Worm (Caenorhabditis elegans): ENCODE data around the gene C16C10.2.
A peak's percentile ranks its signal among the peaks of the same experiment; 100 is the strongest.

C16C10.2 gene

DNA sequence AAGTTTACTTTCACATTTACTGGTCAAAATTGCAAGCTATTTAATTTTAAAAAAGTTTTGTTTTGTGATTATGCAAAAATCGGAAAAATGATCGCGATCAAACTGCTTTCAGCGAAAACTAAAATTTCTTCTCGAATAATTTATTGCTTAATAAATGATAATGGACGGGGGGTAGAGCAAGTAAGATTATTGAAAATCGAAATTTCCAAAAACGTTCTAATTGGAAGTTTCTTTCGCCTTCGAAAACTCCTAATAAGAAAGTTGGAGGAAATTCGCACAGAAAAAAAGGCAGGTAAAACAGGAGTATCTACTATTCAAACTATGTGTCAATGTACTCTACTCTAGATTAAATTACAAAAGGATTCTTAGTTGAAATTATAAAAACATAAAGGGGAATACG lies 6.3 kb downstream of the C16C10.2 start:
- TF ChIP-seq nhr-21 (tag; optimal IDR thresholded peaks at IDR 0.05), result no peak
- TF ChIP-seq unc-55 (GFP tag; optimal IDR thresholded peaks at IDR 0.05), result no peak
- no peak for TF ChIP-seq fos-1 (tag; optimal IDR thresholded peaks at IDR 0.05)

DNA sequence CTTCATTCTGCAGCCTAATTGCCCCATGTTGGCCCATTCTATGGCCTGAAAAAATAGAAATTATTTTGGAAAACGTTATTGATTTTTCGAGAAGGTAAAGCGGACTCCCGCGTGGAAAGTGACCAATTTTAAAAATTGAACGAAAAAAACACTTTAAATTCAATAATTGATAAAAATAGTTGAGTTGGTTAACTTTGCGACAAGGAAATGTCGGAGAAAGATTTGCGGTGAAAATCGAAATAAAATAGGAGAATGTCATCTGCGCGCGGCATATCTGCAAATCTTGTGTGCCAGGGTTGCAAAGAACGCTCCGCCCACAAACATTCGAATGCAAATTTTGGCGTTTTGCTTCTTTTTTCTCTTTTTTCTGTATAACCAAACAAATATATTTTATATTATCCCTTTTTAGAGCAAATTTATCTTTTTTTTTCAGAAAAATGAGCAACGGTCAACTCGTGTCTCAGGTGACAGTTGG lies 7.5 kb downstream of the C16C10.2 start, which contains the start of the genes rnf-121 and C16C10.4:
TSS of gene rnf-121 (minus strand) at position 51 of the 475 bp plus-strand sequence.
TSS of gene C16C10.4 (plus strand) at position 434 of the 475 bp plus-strand sequence.
- TF ChIP-seq R02D3.7 (tag; optimal IDR thresholded peaks at IDR 0.05), result peak; percentile 31
- TF ChIP-seq lin-13 (GFP tag; optimal IDR thresholded peaks at IDR 0.05), result peak; percentile 56
- TF ChIP-seq C34F6.9 (tag; optimal IDR thresholded peaks at IDR 0.05), result peak; percentile 76
- TF ChIP-seq F13H6.1 (tag; optimal IDR thresholded peaks at IDR 0.05), result no peak
- TF ChIP-seq nhr-6 (tag; optimal IDR thresholded peaks at IDR 0.05), result no peak
- no peak for TF ChIP-seq blmp-1 (tag; optimal IDR thresholded peaks at IDR 0.05; ENCODE audit: insufficient read depth)
- no peak for TF ChIP-seq elt-3 (tag; optimal IDR thresholded peaks at IDR 0.05)
- no peak for TF ChIP-seq nhr-77 (tag; optimal IDR thresholded peaks at IDR 0.05)
- TF ChIP-seq unc-62 (GFP tag; optimal IDR thresholded peaks at IDR 0.05), result no peak
- no peak for TF ChIP-seq ama-1 (optimal IDR thresholded peaks at IDR 0.05)
- no peak for TF ChIP-seq peb-1 (tag; optimal IDR thresholded peaks at IDR 0.05)
- TF ChIP-seq sma-3 (GFP tag; optimal IDR thresholded peaks at IDR 0.05), result peak; percentile 73
- no peak for TF ChIP-seq sma-9 (GFP tag; optimal IDR thresholded peaks at IDR 0.05)
- no peak for TF ChIP-seq sma-9 (tag; optimal IDR thresholded peaks at IDR 0.05)
- peak; percentile 58 to 79 for TF ChIP-seq lsy-2 (tag; optimal IDR thresholded peaks at IDR 0.05)
- no peak for TF ChIP-seq dmd-4 (tag; optimal IDR thresholded peaks at IDR 0.05)
- no peak for TF ChIP-seq nhr-25 (tag; optimal IDR thresholded peaks at IDR 0.05)
- no peak for TF ChIP-seq crh-2 (tag; optimal IDR thresholded peaks at IDR 0.05)
- TF ChIP-seq mab-5 (tag; optimal IDR thresholded peaks at IDR 0.05), result peak; percentile 69
- no peak for TF ChIP-seq nhr-12 (tag; optimal IDR thresholded peaks at IDR 0.05)
- no peak for TF ChIP-seq unc-39 (tag; optimal IDR thresholded peaks at IDR 0.05)
- peak; percentile 72 for TF ChIP-seq unc-55 (GFP tag; optimal IDR thresholded peaks at IDR 0.05)
- no peak for TF ChIP-seq aly-2 (tag; optimal IDR thresholded peaks at IDR 0.05)
- no peak for TF ChIP-seq nhr-21 (tag; optimal IDR thresholded peaks at IDR 0.05)
- peak; percentile 73 for TF ChIP-seq nhr-129 (tag; optimal IDR thresholded peaks at IDR 0.05)
- no peak for TF ChIP-seq snpc-4 (tag; optimal IDR thresholded peaks at IDR 0.05)
- TF ChIP-seq elt-1 (tag; optimal IDR thresholded peaks at IDR 0.05), result no peak
- no peak for TF ChIP-seq ceh-16 (tag; optimal IDR thresholded peaks at IDR 0.05)
- no peak for TF ChIP-seq lin-39 (tag; optimal IDR thresholded peaks at IDR 0.05)
- no peak for TF ChIP-seq nhr-23 (tag; optimal IDR thresholded peaks at IDR 0.05)
- TF ChIP-seq nhr-237 (tag; optimal IDR thresholded peaks at IDR 0.05), result no peak
- no peak for TF ChIP-seq nhr-11 (tag; optimal IDR thresholded peaks at IDR 0.05)
- no peak for TF ChIP-seq ceh-82 (tag; optimal IDR thresholded peaks at IDR 0.05)
- TF ChIP-seq egl-27 (tag; optimal IDR thresholded peaks at IDR 0.05), result peak; percentile 23
- TF ChIP-seq ztf-4 (tag; optimal IDR thresholded peaks at IDR 0.05), result peak; percentile 16
- TF ChIP-seq sem-4 (tag; optimal IDR thresholded peaks at IDR 0.05), result peak; percentile 45
- TF ChIP-seq alr-1 (tag; optimal IDR thresholded peaks at IDR 0.05), result no peak
- TF ChIP-seq gmeb-1 (tag; optimal IDR thresholded peaks at IDR 0.05), result peak; percentile 78
- TF ChIP-seq lin-11 (tag; optimal IDR thresholded peaks at IDR 0.05), result peak; percentile 52
- TF ChIP-seq mbf-1 (tag; optimal IDR thresholded peaks at IDR 0.05), result no peak
- peak; percentile 1 for TF ChIP-seq fos-1 (tag; optimal IDR thresholded peaks at IDR 0.05)
- no peak for TF ChIP-seq Y55F3AM.14 (GFP tag; optimal IDR thresholded peaks at IDR 0.05)
- no peak for TF ChIP-seq zag-1 (tag; optimal IDR thresholded peaks at IDR 0.05)
- TF ChIP-seq nhr-10 (tag; optimal IDR thresholded peaks at IDR 0.05), result no peak
- no peak for TF ChIP-seq mdl-1 (tag; optimal IDR thresholded peaks at IDR 0.05)
- TF ChIP-seq ztf-1 (GFP tag; conservative IDR thresholded peaks at IDR 0.05), result no peak
- no peak for TF ChIP-seq ZK546.5 (tag; optimal IDR thresholded peaks at IDR 0.05)
- TF ChIP-seq skn-1 (tag; optimal IDR thresholded peaks at IDR 0.05), result peak; percentile 11
- peak; percentile 16 for TF ChIP-seq ztf-11 (tag; optimal IDR thresholded peaks at IDR 0.05)

All from whole organism, L2 larva.